Fruit fly (Drosophila melanogaster) S2 (cell line): ENCODE data around the gene CG31342.

Source experiments
- CG8478 ChIP-seq: fragments of >200 bp; optimal IDR thresholded peaks from 2 replicates; lab custom pipeline; 2018
- CTCF ChIP-seq, 2 experiments: fragments of >200 bp; optimal IDR thresholded peaks; 2 replicates each; lab custom pipeline; 2018

The CG31342 gene

dm6 chr3R:12985828-12986530 lies at the start of gene CG31342:
Gene CG31342, plus strand, starts transcription at chr3R:12986041.
- no peak for TF ChIP-seq CTCF (optimal IDR thresholded peaks at IDR 0.05; lab: Kevin White, UChicago)

- TF ChIP-seq CTCF (optimal IDR thresholded peaks at IDR 0.05; lab: Kevin White, UChicago) (no peak), CG8478 (lab: Kevin White, UChicago) (no peak)
Measured at dm6 chr3R:12957388-12957787, 28.5 kb upstream of the CG31342 start.

- TF ChIP-seq CTCF (optimal IDR thresholded peaks at IDR 0.05; lab: Kevin White, UChicago) (no peak), CG8478 (lab: Kevin White, UChicago) (no peak)
Measured at dm6 chr3R:12960227-12960626, 25.6 kb upstream of the CG31342 start.

- TF ChIP-seq CG8478 (lab: Kevin White, UChicago) (no peak), CTCF (optimal IDR thresholded peaks at IDR 0.05; lab: Kevin White, UChicago) (peak; percentile 0 to 17)
Measured at dm6 chr3R:12960929-12961855, 24.6 kb upstream of the CG31342 start, which contains the start of gene Spc25. Gene Spc25, plus strand, starts transcription at chr3R:12961745.

dm6 chr3R:12962612-12963011 lies 23.2 kb upstream of the CG31342 start:
- TF ChIP-seq CG8478 (lab: Kevin White, UChicago) (no peak), CTCF (optimal IDR thresholded peaks at IDR 0.05; lab: Kevin White, UChicago) (no peak)

- no peak for TF ChIP-seq CG8478 (lab: Kevin White, UChicago)
- TF ChIP-seq CTCF (optimal IDR thresholded peaks at IDR 0.05; lab: Kevin White, UChicago) = no peak
Measured at dm6 chr3R:12963491-12963890, 22.4 kb upstream of the CG31342 start, which contains the start of gene Cyp304a1. Gene Cyp304a1, plus strand, starts transcription at chr3R:12963791.

- TF ChIP-seq CG8478 (lab: Kevin White, UChicago) = no peak
Measured at dm6 chr3R:12964043-12964442, 21.8 kb upstream of the CG31342 start.

- no peak for TF ChIP-seq CG8478 (lab: Kevin White, UChicago)
- TF ChIP-seq CTCF (optimal IDR thresholded peaks at IDR 0.05; lab: Kevin White, UChicago) = no peak
Measured at dm6 chr3R:12967612-12968011, 18.2 kb upstream of the CG31342 start, which contains the start of the genes CG14384 and grsm. Gene CG14384, minus strand, starts transcription at chr3R:12967712. Gene grsm, minus strand, starts transcription at chr3R:12967712.

- no peak for TF ChIP-seq CTCF (optimal IDR thresholded peaks at IDR 0.05; lab: Kevin White, UChicago)
- TF ChIP-seq CG8478 (lab: Kevin White, UChicago) = no peak
Measured at dm6 chr3R:12972106-12972505, 13.7 kb upstream of the CG31342 start.

- no peak for TF ChIP-seq CG8478 (lab: Kevin White, UChicago)
- TF ChIP-seq CTCF (optimal IDR thresholded peaks at IDR 0.05; lab: Kevin White, UChicago) = no peak
Measured at dm6 chr3R:12974447-12974846, 11.4 kb upstream of the CG31342 start.

- no peak for TF ChIP-seq CG8478 (lab: Kevin White, UChicago)
- no peak for TF ChIP-seq CTCF (optimal IDR thresholded peaks at IDR 0.05; lab: Kevin White, UChicago)
Measured at dm6 chr3R:12975223-12975622, 10.6 kb upstream of the CG31342 start.

dm6 chr3R:12977371-12978050 lies 8.3 kb upstream of the CG31342 start, which contains the start of the genes CG7381 and CG7091:
Gene CG7381, minus strand, starts transcription at chr3R:12977471.
Gene CG7091, plus strand, starts transcription at chr3R:12978000.
- no peak for TF ChIP-seq CG8478 (lab: Kevin White, UChicago)
- TF ChIP-seq CTCF (optimal IDR thresholded peaks at IDR 0.05; lab: Kevin White, UChicago) = no peak

dm6 chr3R:12980628-12981219 lies 5.1 kb upstream of the CG31342 start, which contains the start of gene Paip2:
Gene Paip2, plus strand, starts transcription at chr3R:12980792.
- TF ChIP-seq CTCF (optimal IDR thresholded peaks at IDR 0.05; lab: Kevin White, UChicago) = peak; percentile 84 to 86
- TF ChIP-seq CG8478 (lab: Kevin White, UChicago) = no peak
